Fruit fly (Drosophila melanogaster) whole organism, embryonic: Measurements from ENCODE around the gene brat.

Experiments
- Atf-2 ChIP-seq: fragments of 200-800 bp; sonication (Bioruptor generic); optimal IDR thresholded peaks from 2 replicates; lab custom pipeline; 2016; ENCODE audit warnings: missing biosample characterization, missing genetic modification characterization
- BEAF-32 ChIP-seq: fragments of 200-800 bp; sonication (Bioruptor generic); optimal IDR thresholded peaks from 3 replicates; lab custom pipeline; 2017; ENCODE audit warnings: missing biosample characterization, missing genetic modification characterization, mild to moderate bottlenecking, moderate library complexity, missing genetic modification reagents
- Bdp1 ChIP-seq: fragments of 200-800 bp; sonication (Bioruptor generic); optimal IDR thresholded peaks from 3 replicates; lab custom pipeline; 2016; ENCODE audit warnings: missing biosample characterization, missing genetic modification characterization
- CG10267 ChIP-seq: fragments of 200-800 bp; sonication (Bioruptor generic); optimal IDR thresholded peaks from 2 replicates; lab custom pipeline; 2018; ENCODE audit warnings: missing biosample characterization, mild to moderate bottlenecking, missing genetic modification characterization, moderate library complexity
- CG11093 ChIP-seq: fragments of 200-800 bp; sonication (Bioruptor generic); IDR thresholded peaks from 3 replicates; pipeline ENCODE4 v1.3.6; 2022; ENCODE audit warnings: missing biosample characterization, missing genetic modification characterization
- CG11695 ChIP-seq: fragments of 200-800 bp; sonication (Bioruptor generic); IDR thresholded peaks from 3 replicates; pipeline ENCODE4 v1.3.6; 2022; ENCODE audit warnings: missing biosample characterization, missing genetic modification characterization
- CG15011 ChIP-seq: fragments of 200-800 bp; sonication (Bioruptor generic); optimal IDR thresholded peaks from 3 replicates; lab custom pipeline; 2018; ENCODE audit warnings: missing biosample characterization, mild to moderate bottlenecking, missing genetic modification characterization
- CG16815 ChIP-seq: fragments of 200-800 bp; sonication (Bioruptor generic); optimal IDR thresholded peaks from 3 replicates; lab custom pipeline; 2017; ENCODE audit warnings: missing biosample characterization, mild to moderate bottlenecking, missing genetic modification characterization
- CG17186 ChIP-seq: fragments of 200-800 bp; sonication (Bioruptor generic); optimal IDR thresholded peaks from 3 replicates; lab custom pipeline; 2017; ENCODE audit warnings: missing biosample characterization, missing genetic modification reagents, missing genetic modification characterization
- CG2120 ChIP-seq: fragments of 200-800 bp; sonication (Bioruptor generic); optimal IDR thresholded peaks from 3 replicates; lab custom pipeline; 2016; ENCODE audit warnings: missing biosample characterization, missing genetic modification characterization
- CG3726 ChIP-seq: fragments of 200-800 bp; sonication (Bioruptor generic); IDR thresholded peaks from 3 replicates; pipeline ENCODE4, ENCODE4 v1.3.6; 2022; ENCODE audit warnings: missing biosample characterization, missing genetic modification characterization
- CG7556 ChIP-seq: fragments of 200-800 bp; sonication (Bioruptor generic); optimal IDR thresholded peaks from 2 replicates; lab custom pipeline; 2017; ENCODE audit warnings: missing biosample characterization, mild to moderate bottlenecking, missing genetic modification characterization
- CG7987 ChIP-seq: fragments of 200-800 bp; sonication (Bioruptor generic); optimal IDR thresholded peaks from 2 replicates; lab custom pipeline; 2018; ENCODE audit warnings: missing biosample characterization, mild to moderate bottlenecking, missing genetic modification characterization, moderate library complexity
- CG8281 ChIP-seq: fragments of 200-800 bp; sonication (Bioruptor generic); optimal IDR thresholded peaks from 2 replicates; lab custom pipeline; 2018; ENCODE audit warnings: missing biosample characterization, mild to moderate bottlenecking, missing genetic modification characterization, moderate library complexity
- CG9215 ChIP-seq: fragments of 200-800 bp; sonication (Bioruptor generic); IDR thresholded peaks from 2 replicates; pipeline ENCODE4 v1.3.6; 2022; ENCODE audit warnings: missing biosample characterization, missing genetic modification characterization
- D ChIP-seq, 2 experiments: fragments of 200-800 bp in 1 of 2; fragments of >200 bp in 1 of 2; sonication (Bioruptor generic) in 1 of 2; optimal IDR thresholded peaks; 2 replicates in 1 of 2; 3 replicates in 1 of 2; lab custom pipeline; 2017; ENCODE audit warnings: mild to moderate bottlenecking in 1 of 2, missing biosample characterization in 1 of 2, missing genetic modification characterization in 1 of 2, missing genetic modification reagents in 1 of 2
- Doc3 ChIP-seq: fragments of 200-800 bp; sonication (Bioruptor generic); IDR thresholded peaks from 3 replicates; pipeline ENCODE4 v1.3.6; 2022; ENCODE audit warnings: missing biosample characterization, missing genetic modification characterization; ENCODE audit not compliant: partially characterized antibody
- Dp ChIP-seq: fragments of 200-800 bp; sonication (Bioruptor generic); optimal IDR thresholded peaks from 2 replicates; lab custom pipeline; 2018; ENCODE audit warnings: missing biosample characterization, mild to moderate bottlenecking, missing genetic modification characterization, moderate library complexity
- ERR ChIP-seq: fragments of 200-800 bp; sonication (Bioruptor generic); optimal IDR thresholded peaks from 2 replicates; lab custom pipeline; 2016; ENCODE audit warnings: missing biosample characterization, missing genetic modification characterization
- Gug ChIP-seq: fragments of 200-800 bp; sonication (Bioruptor generic); IDR thresholded peaks from 4 replicates; pipeline ENCODE4 v1.3.6; 2022; ENCODE audit warnings: missing biosample characterization, missing genetic modification characterization
- HmgZ ChIP-seq: fragments of 200-800 bp; sonication (Bioruptor generic); optimal IDR thresholded peaks from 2 replicates; lab custom pipeline; 2018; ENCODE audit warnings: missing biosample characterization, mild to moderate bottlenecking, missing genetic modification characterization
- Hr78 ChIP-seq, 2 experiments: fragments of 200-800 bp in 1 of 2; fragments of >200 bp in 1 of 2; sonication (Bioruptor generic) in 1 of 2; optimal IDR thresholded peaks; 2 replicates each; lab custom pipeline; 2017 to 2019; ENCODE audit warnings: missing biosample characterization in 2 of 2, missing genetic modification characterization in 2 of 2, mild to moderate bottlenecking in 1 of 2, moderate library complexity in 1 of 2
- MESR4 ChIP-seq: fragments of 200-800 bp; sonication (Bioruptor generic); optimal IDR thresholded peaks from 2 replicates; lab custom pipeline; 2018; ENCODE audit warnings: missing biosample characterization, mild to moderate bottlenecking, missing genetic modification characterization, moderate library complexity
- Oli ChIP-seq: fragments of 200-800 bp; sonication (Bioruptor generic); optimal IDR thresholded peaks from 2 replicates; lab custom pipeline; 2018; ENCODE audit warnings: missing biosample characterization, mild to moderate bottlenecking, missing genetic modification characterization, moderate library complexity
- Poxn ChIP-seq: fragments of 200-800 bp; sonication (Bioruptor generic); IDR thresholded peaks from 2 replicates; pipeline ENCODE4 v1.3.6; 2022; ENCODE audit warnings: missing biosample characterization, missing genetic modification characterization
- chinmo ChIP-seq: fragments of 200-800 bp; sonication (Bioruptor generic); IDR thresholded peaks from 4 replicates; pipeline ENCODE4 v1.3.6; 2022; ENCODE audit warnings: missing biosample characterization, missing genetic modification characterization; ENCODE audit not compliant: partially characterized antibody
- dysf ChIP-seq: fragments of 200-800 bp; sonication (Bioruptor generic); IDR thresholded peaks from 3 replicates; pipeline ENCODE4 v1.3.6; 2022; ENCODE audit warnings: missing biosample characterization, missing genetic modification characterization
- ftz-f1 ChIP-seq: fragments of 200-800 bp; sonication (Bioruptor generic); optimal IDR thresholded peaks from 2 replicates; lab custom pipeline; 2016; ENCODE audit warnings: missing biosample characterization, missing genetic modification characterization
- grau ChIP-seq: fragments of 200-800 bp; optimal IDR thresholded peaks from 3 replicates; lab custom pipeline; 2019; ENCODE audit warnings: missing biosample characterization, mild to moderate bottlenecking, missing genetic modification characterization, moderate library complexity
- hb ChIP-seq: fragments of 200-800 bp; sonication (Bioruptor generic); IDR thresholded peaks from 3 replicates; pipeline ENCODE4 v1.3.6; 2022; ENCODE audit warnings: missing biosample characterization, missing genetic modification characterization; ENCODE audit not compliant: partially characterized antibody
- hbn ChIP-seq: fragments of 200-800 bp; sonication (Bioruptor generic); IDR thresholded peaks from 2 replicates; pipeline ENCODE4 v1.3.6; 2022; ENCODE audit warnings: missing biosample characterization, missing genetic modification characterization; ENCODE audit not compliant: partially characterized antibody
- jigr1 ChIP-seq: fragments of 200-800 bp; sonication (Bioruptor generic); IDR thresholded peaks from 3 replicates; pipeline ENCODE4 v1.3.6; 2022; ENCODE audit warnings: missing biosample characterization, missing genetic modification characterization
- lmd ChIP-seq: fragments of 200-800 bp; sonication (Bioruptor generic); IDR thresholded peaks from 2 replicates; pipeline ENCODE4 v1.3.6; 2022; ENCODE audit warnings: missing biosample characterization, missing genetic modification characterization
- lola ChIP-seq, 3 experiments: fragments of >200 bp in 2 of 3; fragments of 200-800 bp in 1 of 3; sonication (Bioruptor generic) in 1 of 3; optimal IDR thresholded peaks; 2 replicates each; lab custom pipeline; 2017 to 2019; ENCODE audit warnings: missing biosample characterization in 3 of 3, missing genetic modification characterization in 3 of 3, mild to moderate bottlenecking in 1 of 3, moderate library complexity in 1 of 3
- luna ChIP-seq: fragments of 200-800 bp; sonication (Bioruptor generic); optimal IDR thresholded peaks from 2 replicates; lab custom pipeline; 2016; ENCODE audit warnings: missing biosample characterization, missing genetic modification characterization
- mam ChIP-seq: fragments of 200-800 bp; sonication (Bioruptor generic); optimal IDR thresholded peaks from 3 replicates; lab custom pipeline; 2016; ENCODE audit warnings: missing biosample characterization, missing genetic modification characterization
- nerfin-1 ChIP-seq: fragments of 200-800 bp; sonication (Bioruptor generic); optimal IDR thresholded peaks from 3 replicates; lab custom pipeline; 2019; ENCODE audit warnings: missing biosample characterization, mild to moderate bottlenecking, missing genetic modification characterization, moderate library complexity
- nerfin-2 ChIP-seq: fragments of 200-800 bp; sonication (Bioruptor generic); IDR thresholded peaks from 2 replicates; pipeline ENCODE4 v1.3.6; 2022; ENCODE audit warnings: missing biosample characterization, missing genetic modification characterization; ENCODE audit not compliant: partially characterized antibody
- p53 ChIP-seq: fragments of 200-800 bp; sonication (Bioruptor generic); optimal IDR thresholded peaks from 2 replicates; lab custom pipeline; 2016; ENCODE audit warnings: missing biosample characterization, missing genetic modification characterization
- pita ChIP-seq: fragments of 200-800 bp; sonication (Bioruptor generic); optimal IDR thresholded peaks from 2 replicates; lab custom pipeline; 2017; ENCODE audit warnings: missing biosample characterization, mild to moderate bottlenecking, missing genetic modification characterization
- pnt ChIP-seq: fragments of 200-800 bp; sonication (Bioruptor generic); optimal IDR thresholded peaks from 3 replicates; lab custom pipeline; 2016; ENCODE audit warnings: missing biosample characterization, missing genetic modification characterization
- row ChIP-seq: fragments of 200-800 bp; sonication (Bioruptor generic); IDR thresholded peaks from 3 replicates; pipeline ENCODE4 v1.3.6; 2022; ENCODE audit warnings: missing biosample characterization, missing genetic modification characterization
- sna ChIP-seq: fragments of 200-800 bp; sonication (Bioruptor generic); IDR thresholded peaks from 2 replicates; pipeline ENCODE4 v1.3.6; 2022; ENCODE audit warnings: missing biosample characterization, missing genetic modification characterization; ENCODE audit not compliant: partially characterized antibody
- stwl ChIP-seq: fragments of 200-800 bp; sonication (Bioruptor generic); optimal IDR thresholded peaks from 3 replicates; lab custom pipeline; 2018; ENCODE audit warnings: missing biosample characterization, mild to moderate bottlenecking, missing genetic modification characterization, moderate library complexity
- sug ChIP-seq: fragments of 200-800 bp; optimal IDR thresholded peaks from 2 replicates; lab custom pipeline; 2019; ENCODE audit warnings: missing biosample characterization, mild to moderate bottlenecking, missing genetic modification characterization, moderate library complexity
- tna ChIP-seq: fragments of 200-800 bp; sonication (Bioruptor generic); IDR thresholded peaks from 2 replicates; pipeline ENCODE4 v1.3.6; 2022; ENCODE audit warnings: missing biosample characterization, missing genetic modification characterization; ENCODE audit not compliant: partially characterized antibody
- toy ChIP-seq: fragments of 200-800 bp; sonication (Bioruptor generic); IDR thresholded peaks from 2 replicates; pipeline ENCODE4 v1.3.6; 2022; ENCODE audit warnings: missing biosample characterization, missing genetic modification characterization
- vvl ChIP-seq: fragments of 200-800 bp; sonication (Bioruptor generic); IDR thresholded peaks from 2 replicates; pipeline ENCODE4 v1.3.6; 2022; ENCODE audit warnings: missing biosample characterization, missing genetic modification characterization
- wor ChIP-seq: fragments of 200-800 bp; sonication (Bioruptor generic); IDR thresholded peaks from 2 replicates; pipeline ENCODE4 v1.3.6; 2022; ENCODE audit warnings: missing biosample characterization, missing genetic modification characterization

The brat gene

dm6 chr2L:19123472-19124070, 10.0 kb upstream of the brat start, which contains the start of gene Phb1 (continued):
- TF ChIP-seq CG10267 (tag; lab: Kevin White, UChicago) (peak; percentile 28), jigr1 (GFP tag; lab: Robert Waterston, UW) (no peak), grau (tag; lab: Kevin White, UChicago) (no peak), sna (GFP tag; lab: Robert Waterston, UW) (peak; percentile 90), CG16815 (GFP tag; lab: Kevin White, UChicago) (no peak), dysf (GFP tag; lab: Robert Waterston, UW) (no peak), hb (GFP tag; lab: Robert Waterston, UW) (peak; percentile 92), CG11093 (GFP tag; lab: Robert Waterston, UW) (no peak), p53 (GFP tag; lab: Kevin White, UChicago) (no peak), chinmo (peak; percentile 71; the same call in 2 of the 4 replicates), CG3726 (no peak), CG2120 (GFP tag; lab: Kevin White, UChicago) (no peak), Poxn (GFP tag; lab: Robert Waterston, UW) (no peak), CG17186 (GFP tag; lab: Kevin White, UChicago) (no peak), Hr78 (GFP tag; optimal IDR thresholded peaks at IDR 0.05; lab: Kevin White, UChicago) (no peak), tna (GFP tag; lab: Robert Waterston, UW) (peak; percentile 98), Atf-2 (GFP tag; lab: Kevin White, UChicago) (no peak), ERR (GFP tag; lab: Kevin White, UChicago) (no peak), nerfin-2 (GFP tag; lab: Robert Waterston, UW) (peak; percentile 99), hbn (GFP tag; lab: Robert Waterston, UW) (peak; percentile 72), stwl (tag; lab: Kevin White, UChicago) (peak; percentile 69), CG11695 (GFP tag; lab: Robert Waterston, UW) (no peak), Bdp1 (GFP tag; lab: Kevin White, UChicago) (no peak), pnt (GFP tag; lab: Kevin White, UChicago) (no peak), lmd (GFP tag; lab: Robert Waterston, UW) (no peak), CG8281 (tag; lab: Kevin White, UChicago) (no peak), HmgZ (tag; lab: Kevin White, UChicago) (no peak), CG9215 (GFP tag; lab: Robert Waterston, UW) (no peak), D (optimal IDR thresholded peaks at IDR 0.05; lab: Kevin White, UChicago) (no peak), D (GFP tag; optimal IDR thresholded peaks at IDR 0.05; lab: Kevin White, UChicago) (no peak), nerfin-1 (no peak), row (no peak), CG7987 (no peak), Gug (GFP tag; lab: Robert Waterston, UW) (no peak), sug (tag; lab: Kevin White, UChicago) (peak; percentile 85), luna (no peak), wor (GFP tag; lab: Robert Waterston, UW) (no peak), lola (GFP tag; optimal IDR thresholded peaks at IDR 0.05; lab: Kevin White, UChicago) (no peak), vvl (peak; percentile 27; the same call in 1 of the 2 replicates), CG15011 (GFP tag; lab: Kevin White, UChicago) (no peak), MESR4 (peak; percentile 43), ftz-f1 (GFP tag; lab: Kevin White, UChicago) (no peak), Doc3 (GFP tag; lab: Robert Waterston, UW) (peak; percentile 76), toy (GFP tag; lab: Robert Waterston, UW) (no peak), pita (no peak), Dp (GFP tag; lab: Kevin White, UChicago) (peak; percentile 81), BEAF-32 (peak; percentile 60), CG7556 (GFP tag; lab: Kevin White, UChicago) (no peak), Oli (tag; lab: Kevin White, UChicago) (no peak), mam (GFP tag; lab: Kevin White, UChicago) (no peak)
